Worm (Caenorhabditis elegans) whole organism, L4/young adult: ENCODE measurements around the gene oga-1.

Experiments
- dao-5 ChIP-seq: sonication (generic microtip); optimal IDR thresholded peaks from 2 replicates; lab custom pipeline; 2016; ENCODE audit warnings: missing genotype, missing genetic modification characterization, moderate library complexity, missing compliant biosample characterization
- him-1 ChIP-seq: sonication (generic microtip); optimal IDR thresholded peaks from 2 replicates; lab custom pipeline; 2016; ENCODE audit warnings: missing genotype, missing genetic modification reagents, missing genetic modification characterization, missing compliant biosample characterization

DNA sequence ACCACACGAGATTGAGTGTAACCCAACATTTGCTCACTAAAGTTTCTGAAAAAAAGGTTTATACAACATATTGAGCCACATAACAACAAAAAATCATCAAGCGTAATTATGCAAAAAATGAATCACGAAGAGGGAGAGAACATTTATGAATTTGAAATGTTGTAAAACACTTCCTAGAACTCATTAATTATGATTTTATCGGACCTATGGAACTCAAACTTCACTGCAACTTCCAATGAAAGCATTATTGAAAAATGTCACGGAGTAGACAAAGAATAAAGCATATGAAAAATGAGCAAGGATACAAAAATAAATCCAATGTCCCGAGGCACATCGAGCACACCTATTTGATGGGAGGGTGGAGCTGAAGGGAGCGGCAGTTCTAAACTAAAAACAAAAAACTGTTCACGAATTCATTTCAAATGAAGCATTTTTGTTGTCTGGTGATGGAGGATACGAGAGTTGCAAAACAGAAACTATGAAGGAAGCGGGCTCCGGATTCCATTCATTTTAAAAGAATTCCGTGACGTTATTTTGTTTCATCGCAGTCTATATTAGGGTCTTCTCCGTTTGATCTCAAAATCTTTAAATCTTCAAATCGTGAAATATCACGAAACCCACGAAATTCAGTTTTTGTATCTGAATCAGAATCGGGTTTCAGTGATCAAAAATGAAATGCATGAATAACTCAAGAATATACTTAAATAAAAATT lies 2.8 kb upstream of the oga-1 start, which contains the start of gene flp-20:
- TF ChIP-seq him-1 (tag; lab: Kevin White, UChicago) (no peak), dao-5 (no peak)
